Worm (Caenorhabditis elegans): ENCODE measurements around the gene B0303.11.

Gene B0303.11

DNA sequence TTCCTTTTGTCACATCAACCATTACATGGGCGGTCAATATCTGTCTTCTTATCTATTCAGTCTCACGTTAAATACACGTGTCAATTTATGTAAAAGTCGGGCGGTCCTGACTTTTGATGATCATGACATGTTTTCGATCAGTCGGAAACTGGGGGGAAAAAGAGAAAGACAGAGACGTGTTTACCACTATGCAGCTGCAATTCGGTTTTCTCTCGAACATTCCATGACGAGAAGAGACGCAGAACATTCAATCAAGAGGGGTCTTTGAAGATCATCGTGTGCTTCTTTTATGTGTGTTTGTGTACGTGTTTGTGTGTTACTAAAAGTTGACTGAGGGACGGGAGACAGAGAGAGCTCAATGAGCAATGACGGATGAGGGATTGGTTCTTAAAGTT is 51.8 kb downstream of the B0303.11 start (continued):
- TF ChIP-seq rpc-1 (optimal IDR thresholded peaks at IDR 0.05) (no peak), rpc-1 (tag; optimal IDR thresholded peaks at IDR 0.05) (no peak), ccch-3 (GFP tag; optimal IDR thresholded peaks at IDR 0.05) (no peak), attf-3 (GFP tag; conservative IDR thresholded peaks at IDR 0.05) (no peak), B0019.2 (GFP tag; conservative IDR thresholded peaks at IDR 0.05) (no peak), gei-17 (GFP tag; optimal IDR thresholded peaks at IDR 0.05) (peak; percentile 60), unc-130 (GFP tag; optimal IDR thresholded peaks at IDR 0.05) (no peak), T26A5.8 (tag; optimal IDR thresholded peaks at IDR 0.05) (no peak), mxl-1 (tag; optimal IDR thresholded peaks at IDR 0.05) (no peak), tbx-9 (tag; optimal IDR thresholded peaks at IDR 0.05; ENCODE audit: borderline replicate concordance) (no peak), B0261.1 (tag; optimal IDR thresholded peaks at IDR 0.05) (peak; percentile 9), fkh-3 (tag; optimal IDR thresholded peaks at IDR 0.05) (no peak), bed-2 (GFP tag; IDR thresholded peaks at IDR 0.05) (no peak), efl-1 (GFP tag; optimal IDR thresholded peaks at IDR 0.05) (no peak), K12H6.12 (tag; optimal IDR thresholded peaks at IDR 0.05) (peak; percentile 96), B0035.1 (tag; optimal IDR thresholded peaks at IDR 0.05) (no peak), F57C9.4 (tag; optimal IDR thresholded peaks at IDR 0.05) (no peak), B0336.3 (GFP tag; IDR thresholded peaks at IDR 0.05) (peak; percentile 91), Y53G8AR.9 (GFP tag; conservative IDR thresholded peaks at IDR 0.05) (0 out of 2 replicates have a peak, but pooled peaks have one; percentile 48), hlh-12 (tag; optimal IDR thresholded peaks at IDR 0.05) (no peak), ama-1 (optimal IDR thresholded peaks at IDR 0.05) (peak; percentile 9), ama-1 (GFP tag; optimal IDR thresholded peaks at IDR 0.05) (no peak), D2030.7 (GFP tag; IDR thresholded peaks at IDR 0.05) (no peak), tlf-1 (GFP tag; optimal IDR thresholded peaks at IDR 0.05) (peak; percentile 86), lin-54 (GFP tag; optimal IDR thresholded peaks at IDR 0.05) (peak; percentile 24), snpc-3.4 (tag; optimal IDR thresholded peaks at IDR 0.05) (peak; percentile 12), nfya-1 (tag; optimal IDR thresholded peaks at IDR 0.05; ENCODE audit: borderline replicate concordance, insufficient read depth) (no peak), hlh-26 (GFP tag; conservative IDR thresholded peaks at IDR 0.05) (no peak), nhr-120 (GFP tag; IDR thresholded peaks at IDR 0.05) (no peak), F22D6.2 (tag; optimal IDR thresholded peaks at IDR 0.05) (peak; percentile 80), ZK185.1 (tag; optimal IDR thresholded peaks at IDR 0.05; ENCODE audit: poor library complexity, severe bottlenecking) (peak; percentile 39), aptf-2 (GFP tag; conservative IDR thresholded peaks at IDR 0.05) (no peak), sea-2 (GFP tag; IDR thresholded peaks at IDR 0.05) (no peak), xnd-1 (tag; optimal IDR thresholded peaks at IDR 0.05) (no peak), hsf-1 (GFP tag; IDR thresholded peaks at IDR 0.05) (peak; percentile 91), lag-1 (GFP tag; IDR thresholded peaks at IDR 0.05) (no peak)

DNA sequence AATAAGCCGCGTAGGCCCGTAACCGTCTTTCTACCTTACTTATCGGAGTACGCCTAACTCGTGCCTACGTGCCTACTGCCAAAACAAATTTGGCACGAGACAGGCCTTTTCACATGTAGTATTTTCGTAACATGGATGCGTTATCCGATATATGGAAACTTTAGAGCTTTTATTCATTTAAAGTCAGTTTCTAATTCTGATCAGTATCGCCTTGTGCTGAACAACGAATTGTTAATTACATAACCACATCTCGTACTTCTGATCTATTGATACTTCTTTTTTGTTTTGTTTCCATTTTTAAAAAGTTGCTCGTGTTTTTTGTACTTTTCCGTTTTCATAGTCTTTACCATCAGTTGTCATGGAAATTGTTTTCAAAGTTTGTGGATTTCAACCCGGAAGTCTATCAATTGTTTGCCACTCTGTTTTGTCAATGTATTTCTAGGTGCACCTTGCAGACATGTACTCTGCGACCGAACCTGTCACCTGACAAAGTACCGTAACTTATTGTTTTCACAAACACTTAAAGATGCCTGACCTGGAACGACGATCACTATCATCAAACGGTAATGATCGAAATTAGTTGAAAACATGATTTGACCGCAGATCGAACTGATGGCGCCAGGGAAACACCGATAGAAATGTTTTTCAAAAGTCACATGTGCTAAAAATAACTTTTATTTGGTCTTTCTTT is 52.4 kb downstream of the B0303.11 start:
- no peak for TF ChIP-seq ztf-3 (GFP tag; optimal IDR thresholded peaks at IDR 0.05)
- TF ChIP-seq ama-1 (optimal IDR thresholded peaks at IDR 0.05) = peak; percentile 34
- TF ChIP-seq ama-1 (GFP tag; optimal IDR thresholded peaks at IDR 0.05) = no peak
- peak; percentile 41 for TF ChIP-seq ets-4 (GFP tag; optimal IDR thresholded peaks at IDR 0.05)
- TF ChIP-seq cebp-2 (GFP tag; IDR thresholded peaks at IDR 0.05) = no peak
- TF ChIP-seq Y56A3A.18 (GFP tag; IDR thresholded peaks at IDR 0.05) = no peak
- 0 out of 2 replicates have a peak, but pooled peaks have one; percentile 62 for TF ChIP-seq F37B4.10 (GFP tag; IDR thresholded peaks at IDR 0.05)
